Fruit fly (Drosophila melanogaster): Measurements from ENCODE around the gene Mdh2.

Mdh2 gene

DNA sequence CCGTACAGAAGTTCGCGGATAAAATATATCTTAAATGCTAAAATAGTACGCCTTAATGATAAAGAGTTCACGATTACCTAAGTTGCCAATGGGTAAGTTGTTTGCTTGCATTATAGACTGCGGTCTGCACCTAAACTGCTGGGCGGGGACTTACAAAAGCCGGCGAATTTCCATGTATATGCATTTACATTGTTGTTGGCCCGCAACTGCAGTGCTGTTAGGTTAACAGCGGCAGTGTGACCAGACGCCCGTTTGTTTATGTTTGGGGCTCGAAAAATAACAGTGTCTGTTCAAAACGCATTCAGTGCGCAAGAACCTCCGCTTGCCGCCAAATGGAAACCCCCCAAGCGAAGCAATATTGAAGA, 26.3 kb upstream of the Mdh2 start:
- TF ChIP-seq h (optimal IDR thresholded peaks at IDR 0.05) = no peak
- TF ChIP-seq Sin3A (optimal IDR thresholded peaks at IDR 0.05) = no peak
- no peak for TF ChIP-seq insv (optimal IDR thresholded peaks at IDR 0.05)
- no peak for TF ChIP-seq ttk (optimal IDR thresholded peaks at IDR 0.05)
- no peak for TF ChIP-seq Myc (optimal IDR thresholded peaks at IDR 0.05)
- TF ChIP-seq psq (optimal IDR thresholded peaks at IDR 0.05) = no peak

DNA sequence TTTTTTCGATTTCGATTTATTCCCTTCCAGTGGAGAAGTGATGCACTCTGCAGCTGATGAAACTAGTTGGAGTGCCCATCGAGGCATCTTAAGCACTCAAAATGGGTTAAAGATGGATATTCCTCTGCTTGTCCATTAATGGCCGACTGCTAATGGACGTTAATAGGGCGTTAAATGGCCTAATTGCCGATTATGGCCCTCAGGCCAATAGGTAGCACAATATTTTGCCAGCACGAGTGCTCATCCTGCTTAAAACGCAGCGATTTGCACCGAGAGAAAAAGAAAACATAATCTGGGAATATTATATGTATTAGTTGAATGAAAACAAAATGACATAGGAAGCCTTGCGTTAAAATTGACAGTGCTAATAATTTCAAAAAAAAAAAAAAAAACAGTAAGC, 17.7 kb upstream of the Mdh2 start, which contains the start of gene CG44158:
Gene CG44158 (plus strand): TSS at position 301 of the 400 bp plus-strand sequence.
- TF ChIP-seq Sin3A (optimal IDR thresholded peaks at IDR 0.05) (no peak), Myc (optimal IDR thresholded peaks at IDR 0.05) (no peak), insv (optimal IDR thresholded peaks at IDR 0.05) (no peak), psq (optimal IDR thresholded peaks at IDR 0.05) (no peak), ttk (optimal IDR thresholded peaks at IDR 0.05) (no peak), h (optimal IDR thresholded peaks at IDR 0.05) (no peak)

DNA sequence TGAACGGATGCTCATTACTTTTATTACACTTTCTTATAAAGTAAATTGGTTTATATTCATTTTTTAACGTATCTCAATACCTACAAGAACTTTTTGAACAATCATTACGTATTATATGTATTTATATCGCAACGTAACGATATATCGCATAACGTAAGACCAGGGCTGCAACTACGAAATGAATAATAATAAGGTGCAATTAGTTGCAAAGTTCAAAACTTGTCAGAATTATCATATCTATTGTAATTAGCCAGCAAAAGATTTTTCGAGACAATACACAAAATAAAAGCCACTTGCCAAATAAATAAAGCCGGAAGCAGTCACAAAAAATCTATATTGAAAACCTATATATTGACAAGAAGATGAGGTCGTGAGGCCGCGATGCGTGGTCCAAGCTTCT, 10.9 kb upstream of the Mdh2 start:
- TF ChIP-seq Myc (optimal IDR thresholded peaks at IDR 0.05) = no peak
- no peak for TF ChIP-seq Sin3A (optimal IDR thresholded peaks at IDR 0.05)
- no peak for TF ChIP-seq psq (optimal IDR thresholded peaks at IDR 0.05)
- TF ChIP-seq h (optimal IDR thresholded peaks at IDR 0.05) = no peak
- TF ChIP-seq ttk (optimal IDR thresholded peaks at IDR 0.05) = no peak
- no peak for TF ChIP-seq insv (optimal IDR thresholded peaks at IDR 0.05)

DNA sequence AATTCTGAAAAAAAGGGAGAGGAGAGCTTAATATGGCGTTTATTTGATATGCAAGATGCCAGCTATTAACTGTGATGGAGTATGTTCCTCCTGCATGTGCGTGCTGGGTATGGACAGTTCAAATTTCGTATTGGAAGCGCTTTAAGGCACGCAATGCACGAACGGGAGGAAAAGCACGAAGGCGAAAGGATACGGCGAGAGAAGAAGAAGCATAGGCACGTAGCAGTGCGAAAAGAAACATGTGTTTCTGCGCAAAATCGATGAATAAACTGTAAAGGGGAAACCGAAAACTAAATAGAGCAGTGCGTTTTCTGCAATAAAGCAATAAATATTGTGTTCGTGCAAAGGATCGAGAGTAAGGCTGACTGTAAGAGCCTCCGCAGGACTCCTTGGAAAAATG, 10.3 kb upstream of the Mdh2 start, which contains the start of gene CG14314:
Gene CG14314 (plus strand): TSS at position 243 of the 400 bp plus-strand sequence.
- TF ChIP-seq Myc (optimal IDR thresholded peaks at IDR 0.05) = no peak
- no peak for TF ChIP-seq ttk (optimal IDR thresholded peaks at IDR 0.05)
- TF ChIP-seq h (optimal IDR thresholded peaks at IDR 0.05) = no peak
- TF ChIP-seq psq (optimal IDR thresholded peaks at IDR 0.05) = no peak
- TF ChIP-seq Sin3A (optimal IDR thresholded peaks at IDR 0.05) = no peak
- no peak for TF ChIP-seq insv (optimal IDR thresholded peaks at IDR 0.05)

DNA sequence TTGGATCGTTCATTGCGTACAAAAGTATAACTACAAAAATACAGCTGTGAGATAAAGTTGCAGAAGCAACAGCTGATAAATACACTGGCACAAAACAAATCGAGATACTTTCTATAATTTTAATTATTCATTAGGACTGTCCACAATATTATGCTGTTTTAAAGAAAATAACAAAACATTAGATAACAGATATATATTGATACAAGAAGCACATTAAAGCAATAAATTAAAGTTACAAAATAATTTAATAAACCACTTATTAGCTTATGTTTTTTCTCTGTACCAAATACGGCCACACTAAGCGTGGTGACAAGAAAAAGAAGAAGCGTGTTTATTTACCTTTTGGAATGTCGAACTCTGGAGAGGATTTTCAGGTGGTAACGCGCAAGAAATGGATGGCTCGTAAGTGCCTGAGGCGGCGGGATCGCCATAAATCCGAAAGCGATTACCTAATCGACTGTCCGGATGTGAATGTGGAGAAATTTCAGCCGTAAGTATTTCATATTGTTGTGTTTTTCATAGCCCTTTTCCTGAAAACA, 5.9 kb upstream of the Mdh2 start, which contains the start of the genes CG7988 and CG7183:
Gene CG7988 (plus strand): TSS at position 316 of the 539 bp plus-strand sequence.
Gene CG7183 (minus strand): TSS at position 489 of the 539 bp plus-strand sequence.
- TF ChIP-seq Myc (optimal IDR thresholded peaks at IDR 0.05) = no peak
- no peak for TF ChIP-seq ttk (optimal IDR thresholded peaks at IDR 0.05)
- no peak for TF ChIP-seq psq (optimal IDR thresholded peaks at IDR 0.05)
- TF ChIP-seq h (optimal IDR thresholded peaks at IDR 0.05) = no peak
- TF ChIP-seq Sin3A (optimal IDR thresholded peaks at IDR 0.05) = no peak
- no peak for TF ChIP-seq insv (optimal IDR thresholded peaks at IDR 0.05)

DNA sequence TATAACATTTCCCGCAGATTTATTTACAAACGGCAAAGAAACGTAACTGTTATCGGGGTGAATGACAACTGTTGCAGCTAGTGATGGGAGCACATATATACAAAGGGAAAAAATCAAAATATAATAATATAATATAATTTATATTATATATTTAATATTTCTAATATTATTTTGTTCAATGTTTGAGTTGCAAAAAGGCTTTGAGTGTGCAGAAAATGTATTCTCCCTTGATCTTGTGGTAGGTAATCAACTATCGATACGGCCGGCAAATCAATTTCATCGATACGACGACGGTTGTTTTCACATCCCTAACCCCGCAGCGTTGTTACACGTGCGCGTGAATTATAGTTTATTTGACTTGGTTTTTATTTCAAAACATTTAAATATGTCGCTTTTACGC, 2.8 kb upstream of the Mdh2 start, which contains the start of the genes mTerf5 and Non3:
Gene mTerf5 (minus strand): TSS at position 249 of the 400 bp plus-strand sequence.
Gene Non3 (plus strand): TSS at position 289 of the 400 bp plus-strand sequence.
- TF ChIP-seq h (optimal IDR thresholded peaks at IDR 0.05) (no peak), insv (optimal IDR thresholded peaks at IDR 0.05) (no peak), psq (optimal IDR thresholded peaks at IDR 0.05) (no peak), Sin3A (optimal IDR thresholded peaks at IDR 0.05) (no peak)

DNA sequence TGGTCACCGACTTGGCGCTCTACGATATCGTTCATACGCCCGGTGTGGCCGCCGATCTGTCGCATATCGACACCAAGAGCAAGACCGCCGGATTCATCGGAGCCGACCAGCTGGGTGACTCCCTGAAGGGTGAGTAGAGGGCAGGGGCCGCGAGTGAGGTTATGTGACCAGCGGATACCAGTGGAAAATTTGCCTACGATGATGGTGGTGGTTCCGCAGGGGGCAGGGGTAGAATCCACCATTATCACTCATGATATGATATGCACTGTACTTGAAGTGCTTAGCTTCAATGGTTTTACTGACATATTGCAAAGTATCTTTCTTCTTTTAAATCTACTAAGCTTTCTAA, 587 bp downstream of the Mdh2 start:
- no peak for TF ChIP-seq ttk (optimal IDR thresholded peaks at IDR 0.05)
- no peak for TF ChIP-seq Sin3A (optimal IDR thresholded peaks at IDR 0.05)
- TF ChIP-seq h (optimal IDR thresholded peaks at IDR 0.05) = no peak
- TF ChIP-seq insv (optimal IDR thresholded peaks at IDR 0.05) = no peak
- no peak for TF ChIP-seq Myc (optimal IDR thresholded peaks at IDR 0.05)

DNA sequence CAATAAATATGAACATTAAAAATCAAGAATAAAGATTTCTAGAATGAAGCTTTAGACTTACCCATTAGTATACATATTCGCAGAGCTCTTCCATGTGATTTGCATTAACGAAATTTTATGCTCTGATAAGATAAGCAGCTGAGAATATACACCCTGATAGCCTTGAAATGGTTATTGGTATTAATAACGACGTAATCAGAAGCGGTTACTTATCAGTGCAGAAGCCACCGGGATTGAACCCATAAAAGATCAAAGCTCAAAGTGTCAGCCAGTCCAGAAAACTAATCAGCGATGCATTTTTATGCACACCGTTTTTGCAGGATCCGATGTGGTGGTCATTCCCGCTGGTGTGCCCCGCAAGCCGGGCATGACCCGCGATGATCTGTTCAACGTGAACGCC, 1.2 kb downstream of the Mdh2 start:
- no peak for TF ChIP-seq Myc (optimal IDR thresholded peaks at IDR 0.05)
- TF ChIP-seq psq (optimal IDR thresholded peaks at IDR 0.05) = no peak
- TF ChIP-seq h (optimal IDR thresholded peaks at IDR 0.05) = no peak
- no peak for TF ChIP-seq ttk (optimal IDR thresholded peaks at IDR 0.05)
- TF ChIP-seq Sin3A (optimal IDR thresholded peaks at IDR 0.05) = no peak
- TF ChIP-seq insv (optimal IDR thresholded peaks at IDR 0.05) = no peak

DNA sequence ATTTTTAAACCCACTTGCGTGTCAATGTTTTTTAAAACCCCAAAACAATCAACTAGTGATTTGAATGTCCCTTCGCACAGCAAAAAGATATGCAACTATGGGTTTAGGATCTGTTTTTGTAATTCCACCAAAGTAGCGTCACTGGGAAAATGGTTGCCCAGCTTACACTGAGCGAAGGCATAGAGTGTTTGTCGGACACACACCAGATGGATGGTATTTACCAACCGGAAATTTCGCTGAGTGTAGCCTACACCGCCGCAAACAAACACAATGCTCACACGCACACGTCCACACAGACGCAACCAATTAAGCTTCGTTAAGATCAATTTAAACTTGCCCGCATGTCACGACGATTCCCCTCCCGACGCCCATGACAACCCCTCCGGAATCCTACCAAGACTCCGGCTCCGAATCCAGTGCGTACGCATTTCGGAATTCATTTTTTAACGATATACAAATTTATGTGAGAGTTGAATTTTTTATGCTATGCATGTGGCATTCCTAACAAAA, 2.6 kb downstream of the Mdh2 start:
- TF ChIP-seq insv (optimal IDR thresholded peaks at IDR 0.05) (no peak), psq (optimal IDR thresholded peaks at IDR 0.05) (no peak), Sin3A (optimal IDR thresholded peaks at IDR 0.05) (no peak)

DNA sequence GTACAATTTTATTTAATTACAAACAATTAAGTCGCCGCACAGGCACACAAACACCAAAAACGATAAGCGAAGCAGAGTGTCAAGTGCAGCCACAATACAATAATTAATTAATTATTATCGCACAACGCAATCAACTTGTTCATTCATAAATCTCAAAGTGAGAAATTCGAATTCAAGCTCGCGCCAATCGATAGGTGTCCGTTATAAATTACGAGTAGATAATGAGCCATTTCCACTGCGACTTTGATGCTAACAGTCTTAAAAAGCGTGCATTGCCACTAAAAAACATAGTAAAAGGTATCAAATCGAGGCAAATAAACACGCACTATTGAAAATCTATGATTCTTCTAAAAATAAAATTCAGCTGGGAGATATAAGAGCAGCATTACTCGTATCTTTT, 4.0 kb downstream of the Mdh2 start:
- TF ChIP-seq h (optimal IDR thresholded peaks at IDR 0.05) (no peak), Sin3A (optimal IDR thresholded peaks at IDR 0.05) (no peak), psq (optimal IDR thresholded peaks at IDR 0.05) (no peak), insv (optimal IDR thresholded peaks at IDR 0.05) (no peak), Myc (optimal IDR thresholded peaks at IDR 0.05) (no peak), ttk (optimal IDR thresholded peaks at IDR 0.05) (no peak)

DNA sequence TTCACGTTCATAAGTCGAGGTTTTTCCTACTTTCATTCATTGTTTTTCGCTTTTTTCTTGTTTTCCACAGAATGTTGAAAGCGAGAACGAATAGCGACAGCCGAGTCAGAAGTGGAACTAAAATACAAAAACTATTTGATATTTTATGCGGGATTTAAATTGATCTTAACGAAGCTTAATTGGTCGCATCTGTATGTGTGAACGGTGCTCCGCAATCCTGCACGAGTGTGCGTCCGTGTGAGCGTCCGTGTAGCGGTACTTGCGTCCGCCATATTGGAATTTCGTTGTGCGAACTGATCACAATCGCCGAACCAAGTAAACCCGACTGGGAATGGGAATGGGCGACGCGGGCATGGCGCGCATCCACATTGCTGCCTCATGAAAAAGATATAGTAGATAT, 6.0 kb downstream of the Mdh2 start:
- TF ChIP-seq Sin3A (optimal IDR thresholded peaks at IDR 0.05) (no peak), ttk (optimal IDR thresholded peaks at IDR 0.05) (no peak), psq (optimal IDR thresholded peaks at IDR 0.05) (no peak), h (optimal IDR thresholded peaks at IDR 0.05) (no peak), Myc (optimal IDR thresholded peaks at IDR 0.05) (no peak), insv (optimal IDR thresholded peaks at IDR 0.05) (no peak)

DNA sequence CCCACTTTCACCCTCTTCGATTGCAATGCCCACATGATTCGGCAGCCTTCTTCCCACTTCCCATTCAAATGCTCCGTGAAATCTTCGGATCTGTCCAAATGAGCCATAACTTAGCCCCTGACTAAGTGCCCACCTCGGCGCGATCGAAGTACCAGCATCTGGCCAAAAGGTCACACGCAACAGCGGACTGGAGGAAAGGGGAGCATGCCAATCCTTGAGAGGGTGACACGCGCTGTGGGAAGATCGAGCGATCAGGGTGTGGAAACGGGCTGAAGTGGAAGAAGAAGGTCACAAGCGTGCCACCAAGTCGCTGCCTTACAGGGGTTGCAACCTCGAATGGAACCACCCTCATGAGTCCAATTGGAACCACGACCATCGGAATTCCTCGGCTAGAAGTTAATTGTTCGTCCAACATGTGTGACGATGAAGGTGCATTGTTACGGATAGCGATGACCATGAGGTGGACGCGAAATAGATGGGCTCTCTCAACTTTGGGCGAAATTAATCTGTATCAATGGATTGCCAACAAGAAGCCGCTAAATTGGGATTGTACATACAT, 8.6 kb downstream of the Mdh2 start:
- TF ChIP-seq insv (optimal IDR thresholded peaks at IDR 0.05) (no peak), ttk (optimal IDR thresholded peaks at IDR 0.05) (no peak), Sin3A (optimal IDR thresholded peaks at IDR 0.05) (no peak), h (optimal IDR thresholded peaks at IDR 0.05) (no peak), Myc (optimal IDR thresholded peaks at IDR 0.05) (no peak), psq (optimal IDR thresholded peaks at IDR 0.05) (no peak)

DNA sequence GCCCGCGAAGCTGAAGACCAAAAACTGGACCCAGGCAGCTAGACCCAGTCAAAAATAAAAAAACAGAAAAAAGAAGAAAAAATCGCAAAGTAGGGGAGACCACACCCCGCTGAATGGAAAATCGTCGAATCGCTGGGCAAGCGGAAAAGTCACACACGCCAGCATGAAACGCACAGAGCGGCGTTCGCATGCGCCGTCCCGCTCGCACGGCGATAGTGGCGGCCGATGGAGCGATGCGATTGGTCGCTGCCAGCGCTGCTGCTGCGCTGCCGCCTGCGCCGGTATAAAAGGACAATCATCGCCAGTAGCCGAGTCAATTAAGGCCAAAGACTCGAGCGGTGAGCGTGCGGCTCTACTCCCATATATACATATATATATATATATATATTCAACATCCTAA, 9.7 kb downstream of the Mdh2 start, which contains the start of gene repo:
Gene repo (plus strand): TSS at position 314 of the 400 bp plus-strand sequence.
- TF ChIP-seq Myc (optimal IDR thresholded peaks at IDR 0.05) (no peak), h (optimal IDR thresholded peaks at IDR 0.05) (no peak), ttk (optimal IDR thresholded peaks at IDR 0.05) (no peak), psq (optimal IDR thresholded peaks at IDR 0.05) (no peak), Sin3A (optimal IDR thresholded peaks at IDR 0.05) (no peak), insv (optimal IDR thresholded peaks at IDR 0.05) (no peak)

All from Kc167 (cell line).